Fruit fly (Drosophila melanogaster) whole organism, embryonic: Measurements from ENCODE around the gene mei-P22.

Source experiments
- Abd-B ChIP-seq: fragments of 200-800 bp; sonication (Bioruptor generic); optimal IDR thresholded peaks from 2 replicates; lab custom pipeline; 2018; ENCODE audit warnings: missing biosample characterization, mild to moderate bottlenecking, missing genetic modification characterization, moderate library complexity
- Ada2b ChIP-seq: fragments of 200-800 bp; sonication (Bioruptor generic); IDR thresholded peaks from 2 replicates; pipeline ENCODE4 v1.3.6; 2022; ENCODE audit warnings: missing biosample characterization, missing genetic modification characterization
- B-H2 ChIP-seq: fragments of 200-800 bp; sonication (Bioruptor generic); optimal IDR thresholded peaks from 2 replicates; lab custom pipeline; 2018; ENCODE audit warnings: missing biosample characterization, mild to moderate bottlenecking, missing genetic modification characterization
- CG12071 ChIP-seq: fragments of 200-800 bp; sonication (Bioruptor generic); optimal IDR thresholded peaks from 3 replicates; lab custom pipeline; 2018; ENCODE audit warnings: missing biosample characterization, mild to moderate bottlenecking, missing genetic modification characterization
- CG1602 ChIP-seq: fragments of 200-800 bp; sonication (Bioruptor generic); optimal IDR thresholded peaks from 3 replicates; lab custom pipeline; 2016; ENCODE audit warnings: missing biosample characterization, missing genetic modification characterization
- CG1647 ChIP-seq: fragments of 200-800 bp; sonication (Bioruptor generic); optimal IDR thresholded peaks from 3 replicates; lab custom pipeline; 2016; ENCODE audit warnings: missing biosample characterization, missing genetic modification characterization
- CG1792 ChIP-seq: fragments of 200-800 bp; sonication (Bioruptor generic); optimal IDR thresholded peaks from 2 replicates; lab custom pipeline; 2016; ENCODE audit warnings: missing biosample characterization, missing genetic modification characterization
- CG18599 ChIP-seq: fragments of 200-800 bp; sonication (Bioruptor generic); optimal IDR thresholded peaks from 3 replicates; lab custom pipeline; 2017; ENCODE audit warnings: missing biosample characterization, missing genetic modification characterization, mild to moderate bottlenecking, moderate library complexity, missing genetic modification reagents
- CG31224 ChIP-seq: fragments of 200-800 bp; sonication (Bioruptor generic); IDR thresholded peaks from 2 replicates; pipeline ENCODE4 v1.3.6; 2022; ENCODE audit warnings: missing biosample characterization, missing genetic modification characterization
- CG4360 ChIP-seq: fragments of 200-800 bp; sonication (Bioruptor generic); IDR thresholded peaks from 2 replicates; pipeline ENCODE4 v1.3.6; 2022; ENCODE audit warnings: missing biosample characterization, missing genetic modification characterization
- CG5245 ChIP-seq: fragments of 200-800 bp; sonication (Bioruptor generic); optimal IDR thresholded peaks from 3 replicates; lab custom pipeline; 2016; ENCODE audit warnings: missing biosample characterization, missing genetic modification characterization
- CG6765 ChIP-seq: fragments of 200-800 bp; sonication (Bioruptor generic); optimal IDR thresholded peaks from 3 replicates; lab custom pipeline; 2017; ENCODE audit warnings: missing biosample characterization, mild to moderate bottlenecking, missing genetic modification characterization
- CG6813 ChIP-seq: fragments of 200-800 bp; sonication (Bioruptor generic); optimal IDR thresholded peaks from 2 replicates; lab custom pipeline; 2017; ENCODE audit warnings: missing biosample characterization, missing genetic modification characterization, mild to moderate bottlenecking, moderate library complexity, missing genetic modification reagents
- CG7271 ChIP-seq: fragments of 200-800 bp; sonication (Bioruptor generic); optimal IDR thresholded peaks from 2 replicates; lab custom pipeline; 2018; ENCODE audit warnings: missing biosample characterization, mild to moderate bottlenecking, missing genetic modification characterization, moderate library complexity
- CG7745 ChIP-seq: fragments of 200-800 bp; sonication (Bioruptor generic); optimal IDR thresholded peaks from 2 replicates; lab custom pipeline; 2018; ENCODE audit warnings: missing biosample characterization, mild to moderate bottlenecking, missing genetic modification characterization, moderate library complexity
- CG7987 ChIP-seq: fragments of 200-800 bp; sonication (Bioruptor generic); optimal IDR thresholded peaks from 2 replicates; lab custom pipeline; 2018; ENCODE audit warnings: missing biosample characterization, mild to moderate bottlenecking, missing genetic modification characterization, moderate library complexity
- CTCF ChIP-seq: fragments of 200-800 bp; sonication (Bioruptor generic); optimal IDR thresholded peaks from 2 replicates; lab custom pipeline; 2017; ENCODE audit warnings: missing biosample characterization, mild to moderate bottlenecking, missing genetic modification characterization, moderate library complexity
- Eip74EF ChIP-seq, 2 experiments: fragments of 200-800 bp in 1 of 2; fragments of >200 bp in 1 of 2; sonication (Bioruptor generic) in 1 of 2; optimal IDR thresholded peaks; 2 replicates each; lab custom pipeline; 2017 to 2019; ENCODE audit warnings: missing biosample characterization in 2 of 2, missing genetic modification characterization in 2 of 2, mild to moderate bottlenecking in 1 of 2, moderate library complexity in 1 of 2
- Fer2 ChIP-seq: fragments of 200-800 bp; sonication (Bioruptor generic); optimal IDR thresholded peaks from 2 replicates; lab custom pipeline; 2018; ENCODE audit warnings: missing biosample characterization, mild to moderate bottlenecking, missing genetic modification characterization, moderate library complexity
- H15 ChIP-seq: fragments of 200-800 bp; sonication (Bioruptor generic); IDR thresholded peaks from 3 replicates; pipeline ENCODE4 v1.3.6; 2022; ENCODE audit warnings: missing biosample characterization, missing genetic modification characterization
- HLH4C ChIP-seq: fragments of 200-800 bp; sonication (Bioruptor generic); IDR thresholded peaks from 3 replicates; pipeline ENCODE4 v1.3.6; 2022; ENCODE audit warnings: missing biosample characterization, missing genetic modification characterization; ENCODE audit not compliant: partially characterized antibody
- Hey ChIP-seq: fragments of 200-800 bp; sonication (Bioruptor generic); optimal IDR thresholded peaks from 3 replicates; lab custom pipeline; 2018; ENCODE audit warnings: missing biosample characterization, mild to moderate bottlenecking, missing genetic modification characterization
- Hr3 ChIP-seq: fragments of 200-800 bp; sonication (Bioruptor generic); optimal IDR thresholded peaks from 3 replicates; lab custom pipeline; 2016; ENCODE audit warnings: missing biosample characterization, missing genetic modification characterization
- Lim3 ChIP-seq: fragments of 200-800 bp; sonication (Bioruptor generic); IDR thresholded peaks from 2 replicates; pipeline ENCODE4 v1.3.6; 2022; ENCODE audit warnings: missing biosample characterization, missing genetic modification characterization
- Meics ChIP-seq: fragments of 200-800 bp; sonication (Bioruptor generic); optimal IDR thresholded peaks from 2 replicates; lab custom pipeline; 2017; ENCODE audit warnings: missing biosample characterization, mild to moderate bottlenecking, missing genetic modification characterization
- Oaz ChIP-seq: fragments of 200-800 bp; sonication (Bioruptor generic); IDR thresholded peaks from 2 replicates; pipeline ENCODE4 v1.3.6; 2022; ENCODE audit warnings: missing biosample characterization, missing genetic modification characterization
- PHDP ChIP-seq: fragments of 200-800 bp; sonication (Bioruptor generic); optimal IDR thresholded peaks from 3 replicates; lab custom pipeline; 2018; ENCODE audit warnings: missing biosample characterization, mild to moderate bottlenecking, missing genetic modification characterization, moderate library complexity
- Sox100B ChIP-seq: fragments of 200-800 bp; sonication (Bioruptor generic); optimal IDR thresholded peaks from 3 replicates; lab custom pipeline; 2018; ENCODE audit warnings: missing biosample characterization, mild to moderate bottlenecking, missing genetic modification characterization
- Tbp ChIP-seq: fragments of >200 bp; optimal IDR thresholded peaks from 2 replicates; lab custom pipeline; 2018; ENCODE audit warnings: missing biosample characterization, missing genetic modification characterization
- az2 ChIP-seq: fragments of 200-800 bp; sonication (Bioruptor generic); optimal IDR thresholded peaks from 3 replicates; lab custom pipeline; 2016; ENCODE audit warnings: missing biosample characterization, missing genetic modification characterization
- bcd ChIP-seq: fragments of 200-800 bp; sonication (Bioruptor generic); optimal IDR thresholded peaks from 2 replicates; lab custom pipeline; 2017; ENCODE audit warnings: missing biosample characterization, mild to moderate bottlenecking, missing genetic modification characterization
- emc ChIP-seq: fragments of 200-800 bp; sonication (Bioruptor generic); optimal IDR thresholded peaks from 2 replicates; lab custom pipeline; 2016; ENCODE audit warnings: missing biosample characterization, missing genetic modification characterization
- exex ChIP-seq: fragments of 200-800 bp; sonication (Bioruptor generic); optimal IDR thresholded peaks from 4 replicates; lab custom pipeline; 2018; ENCODE audit warnings: missing biosample characterization, mild to moderate bottlenecking, missing genetic modification characterization, moderate library complexity
- fd3F ChIP-seq: fragments of 200-800 bp; sonication (Bioruptor generic); optimal IDR thresholded peaks from 2 replicates; lab custom pipeline; 2018; ENCODE audit warnings: missing biosample characterization, mild to moderate bottlenecking, missing genetic modification characterization, moderate library complexity
- jigr1 ChIP-seq: fragments of 200-800 bp; sonication (Bioruptor generic); IDR thresholded peaks from 3 replicates; pipeline ENCODE4 v1.3.6; 2022; ENCODE audit warnings: missing biosample characterization, missing genetic modification characterization
- ken ChIP-seq: fragments of 200-800 bp; sonication (Bioruptor generic); IDR thresholded peaks from 3 replicates; pipeline ENCODE4 v1.3.6; 2022; ENCODE audit warnings: missing biosample characterization, missing genetic modification characterization
- knrl ChIP-seq: fragments of 200-800 bp; sonication (Bioruptor generic); IDR thresholded peaks from 3 replicates; pipeline ENCODE4 v1.3.6; 2022; ENCODE audit warnings: missing biosample characterization, missing genetic modification characterization; ENCODE audit not compliant: partially characterized antibody
- lola ChIP-seq, 3 experiments: fragments of >200 bp in 2 of 3; fragments of 200-800 bp in 1 of 3; sonication (Bioruptor generic) in 1 of 3; optimal IDR thresholded peaks; 2 replicates each; lab custom pipeline; 2017 to 2019; ENCODE audit warnings: missing biosample characterization in 3 of 3, missing genetic modification characterization in 3 of 3, mild to moderate bottlenecking in 1 of 3, moderate library complexity in 1 of 3
- mam ChIP-seq: fragments of 200-800 bp; sonication (Bioruptor generic); optimal IDR thresholded peaks from 3 replicates; lab custom pipeline; 2016; ENCODE audit warnings: missing biosample characterization, missing genetic modification characterization
- mld ChIP-seq: fragments of 200-800 bp; sonication (Bioruptor generic); IDR thresholded peaks from 3 replicates; pipeline ENCODE4 v1.3.6; 2022; ENCODE audit warnings: missing biosample characterization, missing genetic modification characterization; ENCODE audit not compliant: partially characterized antibody
- org-1 ChIP-seq: fragments of 200-800 bp; sonication (Bioruptor generic); optimal IDR thresholded peaks from 2 replicates; lab custom pipeline; 2017; ENCODE audit warnings: missing biosample characterization, missing genetic modification characterization
- phol ChIP-seq: fragments of 200-800 bp; sonication (Bioruptor generic); optimal IDR thresholded peaks from 3 replicates; lab custom pipeline; 2018; ENCODE audit warnings: missing biosample characterization, mild to moderate bottlenecking, missing genetic modification characterization, moderate library complexity
- ranshi ChIP-seq: fragments of 200-800 bp; sonication (Bioruptor generic); IDR thresholded peaks from 2 replicates; pipeline ENCODE4 v1.3.6; 2022; ENCODE audit warnings: missing biosample characterization, missing genetic modification characterization
- sens ChIP-seq: fragments of 200-800 bp; sonication (Bioruptor generic); peaks from one replicate; lab custom pipeline; 2016; ENCODE audit warnings: missing biosample characterization, missing genetic modification characterization
- shn ChIP-seq: fragments of 200-800 bp; sonication (Bioruptor generic); optimal IDR thresholded peaks from 3 replicates; lab custom pipeline; 2016; ENCODE audit warnings: missing biosample characterization, missing genetic modification characterization
- slou ChIP-seq: fragments of 200-800 bp; sonication (Bioruptor generic); optimal IDR thresholded peaks from 3 replicates; lab custom pipeline; 2016; ENCODE audit warnings: missing biosample characterization, missing genetic modification characterization
- sna ChIP-seq: fragments of 200-800 bp; sonication (Bioruptor generic); IDR thresholded peaks from 2 replicates; pipeline ENCODE4 v1.3.6; 2022; ENCODE audit warnings: missing biosample characterization, missing genetic modification characterization; ENCODE audit not compliant: partially characterized antibody
- tap ChIP-seq: fragments of 200-800 bp; optimal IDR thresholded peaks from 3 replicates; lab custom pipeline; 2019; ENCODE audit warnings: missing biosample characterization, mild to moderate bottlenecking, missing genetic modification characterization, moderate library complexity
- toy ChIP-seq: fragments of 200-800 bp; sonication (Bioruptor generic); IDR thresholded peaks from 2 replicates; pipeline ENCODE4 v1.3.6; 2022; ENCODE audit warnings: missing biosample characterization, missing genetic modification characterization
- wor ChIP-seq: fragments of 200-800 bp; sonication (Bioruptor generic); IDR thresholded peaks from 2 replicates; pipeline ENCODE4 v1.3.6; 2022; ENCODE audit warnings: missing biosample characterization, missing genetic modification characterization
- zen2 ChIP-seq: fragments of 200-800 bp; sonication (Bioruptor generic); IDR thresholded peaks from 3 replicates; pipeline ENCODE4 v1.3.6; 2022; ENCODE audit warnings: missing biosample characterization, missing genetic modification characterization; ENCODE audit not compliant: partially characterized antibody

The mei-P22 gene

dm6 chr3L:7249167-7249566, 5.0 kb downstream of the mei-P22 start, which contains the start of gene Cdc27 (continued):
- TF ChIP-seq wor (GFP tag; lab: Robert Waterston, UW), result no peak
- TF ChIP-seq B-H2 (GFP tag; lab: Kevin White, UChicago), result no peak
- TF ChIP-seq CG1792 (GFP tag; lab: Kevin White, UChicago), result no peak
- no peak for TF ChIP-seq Hey (tag; lab: Kevin White, UChicago)
- no peak for TF ChIP-seq CG6765 (GFP tag; lab: Kevin White, UChicago)
- no peak for TF ChIP-seq CG7987 (GFP tag; lab: Kevin White, UChicago)
- TF ChIP-seq Sox100B (GFP tag; lab: Kevin White, UChicago), result no peak
- peak; percentile 38; the same call in 1 of the 2 replicates for TF ChIP-seq CG31224
- no peak for TF ChIP-seq CG6813 (GFP tag; lab: Kevin White, UChicago)
- peak; percentile 93 for TF ChIP-seq sens (GFP tag; lab: Kevin White, UChicago)
- no peak for TF ChIP-seq shn (GFP tag; lab: Kevin White, UChicago)
- TF ChIP-seq tap (tag; lab: Kevin White, UChicago), result no peak
- TF ChIP-seq zen2 (GFP tag; lab: Robert Waterston, UW), result peak; percentile 61; the same call in 1 of the 3 replicates
- peak; percentile 66 for TF ChIP-seq phol (tag; lab: Kevin White, UChicago)
- no peak for TF ChIP-seq CG7745 (tag; lab: Kevin White, UChicago)
- TF ChIP-seq CG7271 (tag; lab: Kevin White, UChicago), result no peak
- TF ChIP-seq CG12071 (GFP tag; lab: Kevin White, UChicago), result no peak
- peak; percentile 50 for TF ChIP-seq Meics (GFP tag; lab: Kevin White, UChicago)
- peak in 1 of 2 experiments; percentile 91 for TF ChIP-seq Eip74EF (GFP tag; optimal IDR thresholded peaks at IDR 0.05; lab: Kevin White, UChicago)
- TF ChIP-seq CG1602 (GFP tag; lab: Kevin White, UChicago), result peak; percentile 1
- TF ChIP-seq Fer2 (tag; lab: Kevin White, UChicago), result no peak
- no peak for TF ChIP-seq Tbp
- TF ChIP-seq Ada2b (GFP tag; lab: Robert Waterston, UW), result peak; percentile 43
- no peak for TF ChIP-seq org-1 (GFP tag; lab: Kevin White, UChicago)
- no peak for TF ChIP-seq CG18599 (GFP tag; lab: Kevin White, UChicago)
- TF ChIP-seq toy (GFP tag; lab: Robert Waterston, UW), result no peak
- peak; percentile 78 for TF ChIP-seq knrl (GFP tag; lab: Robert Waterston, UW)
- TF ChIP-seq emc (GFP tag; lab: Kevin White, UChicago), result no peak
- peak; percentile 75; the same call in 1 of the 2 replicates for TF ChIP-seq sna (GFP tag; lab: Robert Waterston, UW)
- no peak for TF ChIP-seq H15 (GFP tag; lab: Robert Waterston, UW)
- TF ChIP-seq Abd-B (GFP tag; lab: Kevin White, UChicago), result peak; percentile 67
- 0 out of 3 replicates have a peak, but pooled peaks have one; percentile 42 for TF ChIP-seq ken (GFP tag; lab: Robert Waterston, UW)
- peak in 1 of 3 experiments; percentile 95 for TF ChIP-seq lola (GFP tag; optimal IDR thresholded peaks at IDR 0.05; lab: Kevin White, UChicago)
- peak; percentile 2 for TF ChIP-seq slou (GFP tag; lab: Kevin White, UChicago)
- TF ChIP-seq HLH4C (GFP tag; lab: Robert Waterston, UW), result peak; percentile 71
- peak; percentile 42 for TF ChIP-seq bcd (GFP tag; lab: Kevin White, UChicago)
- no peak for TF ChIP-seq Oaz (GFP tag; lab: Robert Waterston, UW)
- TF ChIP-seq CG5245 (GFP tag; lab: Kevin White, UChicago), result no peak
- TF ChIP-seq jigr1 (GFP tag; lab: Robert Waterston, UW), result no peak; the same call in 2 of the 3 replicates
- no peak for TF ChIP-seq CG1647 (GFP tag; lab: Kevin White, UChicago)
- TF ChIP-seq az2 (GFP tag; lab: Kevin White, UChicago), result peak; percentile 8
- no peak for TF ChIP-seq exex
- TF ChIP-seq ranshi (GFP tag; lab: Robert Waterston, UW), result 0 out of 2 replicates have a peak, but pooled peaks have one; percentile 26
- peak; percentile 13 for TF ChIP-seq fd3F
- no peak for TF ChIP-seq CTCF (GFP tag; lab: Kevin White, UChicago)
- peak; percentile 31 for TF ChIP-seq Hr3
- peak; percentile 27; the same call in 1 of the 3 replicates for TF ChIP-seq mld
- TF ChIP-seq CG4360, result no peak
- peak; percentile 61 for TF ChIP-seq mam (GFP tag; lab: Kevin White, UChicago)
- TF ChIP-seq Lim3, result no peak
- TF ChIP-seq PHDP (tag; lab: Kevin White, UChicago), result peak; percentile 34
